Worm (Caenorhabditis elegans): Measurements from ENCODE around the gene F08F1.4.

DNA sequence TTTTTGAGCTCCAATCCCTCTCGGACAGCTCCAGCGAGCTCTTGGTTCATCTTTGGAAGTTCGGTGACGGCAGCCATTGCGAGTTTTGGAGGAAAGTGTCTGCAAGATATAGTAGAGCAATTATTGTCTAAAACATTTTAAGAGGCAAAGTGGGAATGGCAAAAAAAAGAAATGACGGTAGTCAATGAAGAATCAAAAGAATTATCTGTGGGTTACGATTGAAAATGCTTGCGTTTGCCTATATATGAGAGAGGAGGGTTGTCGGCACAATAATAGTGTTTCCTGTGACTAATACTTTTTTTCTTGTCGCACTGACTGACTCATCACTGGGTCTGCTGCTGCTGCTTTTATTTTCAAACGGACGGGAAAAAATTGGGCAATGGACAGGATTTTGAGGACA, 10.4 kb downstream of the F08F1.4 start, which contains the start of gene tth-1:
- TF ChIP-seq mep-1 (tag; optimal IDR thresholded peaks at IDR 0.05) (no peak), F10B5.3 (tag; optimal IDR thresholded peaks at IDR 0.05) (no peak), R02D3.7 (tag; optimal IDR thresholded peaks at IDR 0.05) (no peak), aly-2 (tag; optimal IDR thresholded peaks at IDR 0.05) (no peak), lsy-2 (tag; optimal IDR thresholded peaks at IDR 0.05) (no peak), zag-1 (tag; optimal IDR thresholded peaks at IDR 0.05) (no peak), nhr-77 (tag; optimal IDR thresholded peaks at IDR 0.05) (no peak), fkh-10 (GFP tag; optimal IDR thresholded peaks at IDR 0.05) (no peak), nhr-237 (tag; optimal IDR thresholded peaks at IDR 0.05) (no peak), nhr-6 (tag; optimal IDR thresholded peaks at IDR 0.05) (peak; percentile 9), pqm-1 (tag; optimal IDR thresholded peaks at IDR 0.05) (no peak), ceh-28 (tag; optimal IDR thresholded peaks at IDR 0.05) (no peak)

All from whole organism, L4 larva.